Fruit fly (Drosophila melanogaster): ENCODE results near the gene Prx1.
A peak's percentile ranks its signal among the peaks of the same experiment; 100 is the strongest.

DNA sequence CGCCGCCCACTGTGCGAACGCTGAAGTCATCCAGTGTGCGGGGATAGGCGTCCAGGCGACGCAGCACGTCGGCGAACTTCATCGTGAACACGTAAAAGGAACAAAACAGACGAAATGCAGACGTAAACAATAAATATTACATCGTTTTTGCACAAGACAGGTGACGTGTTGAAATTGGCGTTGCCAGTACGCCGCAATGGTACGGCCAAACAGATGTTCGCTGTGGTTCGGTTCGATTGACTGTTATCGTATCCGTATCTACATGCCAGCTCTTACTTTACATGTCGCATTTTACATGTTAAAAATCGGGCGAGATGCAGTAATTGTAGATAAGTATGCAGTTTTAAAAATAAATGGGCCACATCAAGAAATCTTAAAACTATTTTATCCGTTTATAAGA is 44.2 kb upstream of the Prx1 start, which contains the start of gene CG7011:
- TF ChIP-seq tj (GFP tag; optimal IDR thresholded peaks at IDR 0.05): peak; percentile 74
- TF ChIP-seq CG1620 (GFP tag; optimal IDR thresholded peaks at IDR 0.05): no peak
- TF ChIP-seq CG11617 (GFP tag; optimal IDR thresholded peaks at IDR 0.05): no peak
- no peak for TF ChIP-seq CG14711 (tag; optimal IDR thresholded peaks at IDR 0.05)
- no peak for TF ChIP-seq CG7101 (tag; optimal IDR thresholded peaks at IDR 0.05)
- no peak for TF ChIP-seq kay (GFP tag; ENCODE audit: borderline replicate concordance)
- no peak for TF ChIP-seq Clk (GFP tag; optimal IDR thresholded peaks at IDR 0.05)

Data from whole organism, adult.